Fruit fly (Drosophila melanogaster): ENCODE measurements around the gene CG31523.
A peak's percentile ranks its signal among the peaks of the same experiment; 100 is the strongest.

CG31523 gene

dm6 chr3R:4478220-4479037 is 578 bp downstream of the CG31523 start (continued):
- peak; percentile 82 for TF ChIP-seq CG10209 (GFP tag; optimal IDR thresholded peaks at IDR 0.05)
- peak; percentile 63 for TF ChIP-seq Bdp1 (GFP tag; optimal IDR thresholded peaks at IDR 0.05)
- peak; percentile 66 for TF ChIP-seq CG4707 (GFP tag; optimal IDR thresholded peaks at IDR 0.05)
- TF ChIP-seq CG14667 (GFP tag; IDR thresholded peaks at IDR 0.05): no peak
- peak; percentile 79 for TF ChIP-seq Hr3 (GFP tag; optimal IDR thresholded peaks at IDR 0.05)
- peak; percentile 89 for TF ChIP-seq CG34422 (GFP tag; IDR thresholded peaks at IDR 0.05)
- TF ChIP-seq cad (GFP tag; optimal IDR thresholded peaks at IDR 0.05): no peak
- TF ChIP-seq GATAe (GFP tag; conservative IDR thresholded peaks at IDR 0.05): 0 out of 2 replicates have a peak, but pooled peaks have one; percentile 42
- TF ChIP-seq NC2β (GFP tag; optimal IDR thresholded peaks at IDR 0.05): peak; percentile 79
- TF ChIP-seq Atf3 (GFP tag; optimal IDR thresholded peaks at IDR 0.05): no peak
- peak in 1 of 2 experiments; percentile 20 for TF ChIP-seq crp (GFP tag; optimal IDR thresholded peaks at IDR 0.05)
- peak; percentile 84 for TF ChIP-seq CG8944 (GFP tag; optimal IDR thresholded peaks at IDR 0.05)
- peak; percentile 65; the same call in 1 of the 2 replicates for TF ChIP-seq aop (GFP tag; IDR thresholded peaks at IDR 0.05)
- TF ChIP-seq her (GFP tag; optimal IDR thresholded peaks at IDR 0.05): peak; percentile 84
- peak; percentile 93 for TF ChIP-seq gro (GFP tag; optimal IDR thresholded peaks at IDR 0.05)
- TF ChIP-seq salm (tag; optimal IDR thresholded peaks at IDR 0.05): peak; percentile 63
- peak; percentile 60 for TF ChIP-seq CG14710 (tag; optimal IDR thresholded peaks at IDR 0.05)
- TF ChIP-seq CG5245 (GFP tag; optimal IDR thresholded peaks at IDR 0.05): peak; percentile 86
- peak; percentile 88 for TF ChIP-seq Ptx1 (GFP tag; IDR thresholded peaks at IDR 0.05)
- TF ChIP-seq dimm (GFP tag; IDR thresholded peaks at IDR 0.05): peak; percentile 66
- TF ChIP-seq maf-S (GFP tag; optimal IDR thresholded peaks at IDR 0.05): peak; percentile 72
- TF ChIP-seq Fer3 (tag; optimal IDR thresholded peaks at IDR 0.05): peak; percentile 82
- TF ChIP-seq tx (GFP tag; optimal IDR thresholded peaks at IDR 0.05): peak; percentile 80
- peak in 1 of 3 experiments; percentile 51 for TF ChIP-seq Stat92E (GFP tag; optimal IDR thresholded peaks at IDR 0.05)
- TF ChIP-seq Sox102F (GFP tag; optimal IDR thresholded peaks at IDR 0.05): peak; percentile 85
- peak; percentile 80 for TF ChIP-seq CG1529 (GFP tag; optimal IDR thresholded peaks at IDR 0.05)
- peak; percentile 82 for TF ChIP-seq CG9609 (GFP tag; optimal IDR thresholded peaks at IDR 0.05)
- TF ChIP-seq CG1602 (GFP tag; optimal IDR thresholded peaks at IDR 0.05): peak; percentile 74
- TF ChIP-seq stc (GFP tag; IDR thresholded peaks at IDR 0.05): peak; percentile 89
- peak; percentile 2 for TF ChIP-seq gfzf (GFP tag; optimal IDR thresholded peaks at IDR 0.05)
- TF ChIP-seq CG15601 (tag; optimal IDR thresholded peaks at IDR 0.05): peak; percentile 67
- peak; percentile 73 for TF ChIP-seq gsb (GFP tag; IDR thresholded peaks at IDR 0.05)
- peak; percentile 91 for TF ChIP-seq Bteb2 (GFP tag; optimal IDR thresholded peaks at IDR 0.05)
- peak; percentile 46 for TF ChIP-seq CG12104 (GFP tag; optimal IDR thresholded peaks at IDR 0.05)
- peak; percentile 81 for TF ChIP-seq Drgx (GFP tag; IDR thresholded peaks at IDR 0.05)
- peak; percentile 82; the same call in 1 of the 2 replicates for TF ChIP-seq CG1024 (GFP tag; IDR thresholded peaks at IDR 0.05)
- peak; percentile 54 for TF ChIP-seq emc (GFP tag; optimal IDR thresholded peaks at IDR 0.05)
- peak; percentile 89 for TF ChIP-seq ranshi (GFP tag; IDR thresholded peaks at IDR 0.05)
- no peak for TF ChIP-seq fd102C (GFP tag; optimal IDR thresholded peaks at IDR 0.05)
- TF ChIP-seq tap (tag; optimal IDR thresholded peaks at IDR 0.05): peak; percentile 83
- peak; percentile 86 for TF ChIP-seq CG11247 (GFP tag; IDR thresholded peaks at IDR 0.05)
- peak; percentile 69 for TF ChIP-seq CG3838 (GFP tag; optimal IDR thresholded peaks at IDR 0.05)
- TF ChIP-seq lola (GFP tag; optimal IDR thresholded peaks at IDR 0.05): peak in 1 of 3 experiments; percentile 60
- peak; percentile 73 for TF ChIP-seq CG30431 (GFP tag; optimal IDR thresholded peaks at IDR 0.05)
- no peak for TF ChIP-seq vnd (GFP tag; IDR thresholded peaks at IDR 0.05; ENCODE audit: partially characterized antibody)
- peak; percentile 80 for TF ChIP-seq NK7.1 (GFP tag; optimal IDR thresholded peaks at IDR 0.05)
- TF ChIP-seq psq (GFP tag; optimal IDR thresholded peaks at IDR 0.05): peak; percentile 30
- TF ChIP-seq Hr51 (GFP tag; optimal IDR thresholded peaks at IDR 0.05): peak; percentile 79 to 87
- peak; percentile 72 for TF ChIP-seq CG6683 (GFP tag; optimal IDR thresholded peaks at IDR 0.05)
